Worm (Caenorhabditis elegans) whole organism, L4 larva: ENCODE results near the gene F55B12.10.

Experiments
- F37D6.2 ChIP-seq: sonication (generic microtip); optimal IDR thresholded peaks from 2 replicates; lab custom pipeline; 2016; ENCODE audit warnings: mild to moderate bottlenecking, missing genetic modification characterization, missing compliant biosample characterization
- F44E2.7 ChIP-seq: fragments of 200-800 bp; sonication (Bioruptor generic); IDR thresholded peaks from 2 replicates; pipeline ENCODE4 v2.1.2; 2022; ENCODE audit warnings: missing genetic modification characterization, missing compliant biosample characterization
- T20F7.1 ChIP-seq: fragments of 200-800 bp; sonication (Bioruptor generic); optimal IDR thresholded peaks from 2 replicates; lab custom pipeline; 2018; ENCODE audit warnings: mild to moderate bottlenecking, missing genetic modification characterization, missing compliant biosample characterization
- aha-1 ChIP-seq: fragments of 150-350 bp; peaks from one replicate; lab custom pipeline; 2014; ENCODE audit warnings: missing biosample characterization, missing genetic modification characterization
- ceh-20 ChIP-seq: fragments of 200-800 bp; sonication (Bioruptor generic); IDR thresholded peaks from 2 replicates; pipeline ENCODE4 v1.3.6; 2022; ENCODE audit warnings: missing genetic modification reagents, missing genetic modification characterization, missing compliant biosample characterization
- ceh-28 ChIP-seq: fragments of 150-350 bp; optimal IDR thresholded peaks from 2 replicates; lab custom pipeline; 2014; ENCODE audit warnings: missing biosample characterization, missing genetic modification reagents, missing genetic modification characterization
- ctbp-1 ChIP-seq: fragments of 200-800 bp; sonication (Bioruptor generic); IDR thresholded peaks from 2 replicates; pipeline ENCODE4 v1.3.6; 2022; ENCODE audit warnings: missing genetic modification reagents, missing genetic modification characterization, missing compliant biosample characterization
- daf-16 ChIP-seq, 3 experiments: sonication (generic microtip); optimal IDR thresholded peaks; 2 replicates each; lab custom pipeline; 2016 to 2017; ENCODE audit warnings: missing genetic modification characterization in 3 of 3, missing genetic modification reagents in 3 of 3, mild to moderate bottlenecking in 2 of 3, missing compliant biosample characterization in 2 of 3, missing biosample characterization in 1 of 3, moderate library complexity in 1 of 3
- daf-8 ChIP-seq: fragments of 200-800 bp; sonication (Bioruptor generic); IDR thresholded peaks from 2 replicates; pipeline ENCODE4 v1.3.6; 2022; ENCODE audit warnings: missing genetic modification characterization, missing compliant biosample characterization
- dmd-6 ChIP-seq: fragments of 200-800 bp; sonication (Bioruptor generic); IDR thresholded peaks from 2 replicates; pipeline ENCODE4 v1.3.6; 2022; ENCODE audit warnings: missing genetic modification reagents, missing genetic modification characterization, missing compliant biosample characterization
- dpl-1 ChIP-seq: fragments of 150-350 bp; optimal IDR thresholded peaks from 2 replicates; lab custom pipeline; 2014; ENCODE audit warnings: missing biosample characterization, missing genetic modification reagents, missing genetic modification characterization
- egl-43 ChIP-seq: fragments of 200-800 bp; sonication (Bioruptor generic); IDR thresholded peaks from 2 replicates; pipeline ENCODE4 v1.3.6; 2022; ENCODE audit warnings: missing genetic modification reagents, missing genetic modification characterization, missing compliant biosample characterization
- hif-1 ChIP-seq, 2 experiments: sonication (generic microtip); optimal IDR thresholded peaks; 2 replicates each; lab custom pipeline; 2016 to 2017; ENCODE audit warnings: missing compliant biosample characterization in 2 of 2, missing genetic modification characterization in 2 of 2, missing genetic modification reagents in 2 of 2, missing genotype in 2 of 2, mild to moderate bottlenecking in 1 of 2
- hlh-11 ChIP-seq: fragments of 200-800 bp; sonication (Bioruptor generic); optimal IDR thresholded peaks from 2 replicates; lab custom pipeline; 2018; ENCODE audit warnings: mild to moderate bottlenecking, missing genetic modification characterization, missing compliant biosample characterization
- hlh-30 ChIP-seq: sonication (generic microtip); optimal IDR thresholded peaks from 2 replicates; lab custom pipeline; 2017; ENCODE audit warnings: antibody characterized with exemption, mild to moderate bottlenecking, missing genetic modification characterization, missing compliant biosample characterization; ENCODE audit not compliant: insufficient read depth
- hmg-1.1 ChIP-seq: fragments of 200-800 bp; sonication (Bioruptor generic); IDR thresholded peaks from 2 replicates; pipeline ENCODE4 v1.3.6; 2022; ENCODE audit warnings: missing genetic modification reagents, missing genetic modification characterization, missing compliant biosample characterization
- jun-1 ChIP-seq: fragments of 150-350 bp; optimal IDR thresholded peaks from 2 replicates; lab custom pipeline; 2014; ENCODE audit warnings: missing biosample characterization, missing genetic modification reagents, missing genetic modification characterization
- lin-1 ChIP-seq: fragments of 200-800 bp; sonication (Bioruptor generic); IDR thresholded peaks from 2 replicates; pipeline ENCODE4 v1.3.6; 2022; ENCODE audit warnings: missing genetic modification reagents, missing genetic modification characterization, missing compliant biosample characterization
- lin-13 ChIP-seq: fragments of 150-350 bp; optimal IDR thresholded peaks from 2 replicates; lab custom pipeline; 2014; ENCODE audit warnings: missing biosample characterization, missing genetic modification reagents, missing genetic modification characterization
- lsy-2 ChIP-seq, 2 experiments: fragments of 150-350 bp in 1 of 2; sonication (generic microtip) in 1 of 2; optimal IDR thresholded peaks; 2 replicates each; lab custom pipeline; 2014 to 2017; ENCODE audit warnings: missing biosample characterization in 2 of 2, missing genetic modification characterization in 2 of 2
- madf-5 ChIP-seq, 2 experiments: fragments of 200-800 bp; sonication (Bioruptor generic); IDR thresholded peaks; 2 replicates each; pipeline ENCODE4 v1.3.6; 2022; ENCODE audit warnings: missing compliant biosample characterization in 2 of 2, missing genetic modification characterization in 2 of 2
- mdl-1 ChIP-seq, 2 experiments: fragments of 150-350 bp in 1 of 2; sonication (generic microtip) in 1 of 2; optimal IDR thresholded peaks; 2 replicates each; lab custom pipeline; 2014 to 2017; ENCODE audit warnings: missing biosample characterization in 2 of 2, missing genetic modification characterization in 2 of 2
- mes-2 ChIP-seq: sonication (generic microtip); optimal IDR thresholded peaks from 2 replicates; lab custom pipeline; 2016; ENCODE audit warnings: missing genotype, mild to moderate bottlenecking, missing genetic modification characterization, missing compliant biosample characterization; ENCODE audit not compliant: poor library complexity, severe bottlenecking
- mxl-3 ChIP-seq: fragments of 200-800 bp; sonication (Bioruptor generic); optimal IDR thresholded peaks from 2 replicates; lab custom pipeline; 2018; ENCODE audit warnings: mild to moderate bottlenecking, missing genetic modification characterization, missing compliant biosample characterization
- nhr-102 ChIP-seq: sonication (generic microtip); optimal IDR thresholded peaks from 2 replicates; lab custom pipeline; 2016; ENCODE audit warnings: mild to moderate bottlenecking, missing genetic modification characterization, moderate library complexity, missing compliant biosample characterization
- nhr-11 ChIP-seq: fragments of 150-350 bp; optimal IDR thresholded peaks from 2 replicates; lab custom pipeline; 2014; ENCODE audit warnings: missing biosample characterization, missing genetic modification characterization
- nhr-237 ChIP-seq: sonication (generic microtip); optimal IDR thresholded peaks from 2 replicates; lab custom pipeline; 2017; ENCODE audit warnings: missing biosample characterization, missing genetic modification characterization
- nhr-25 ChIP-seq: sonication (generic microtip); optimal IDR thresholded peaks from 2 replicates; lab custom pipeline; 2017; ENCODE audit warnings: missing genetic modification characterization, mild to moderate bottlenecking, missing compliant biosample characterization, antibody characterized with exemption, moderate library complexity, borderline replicate concordance; ENCODE audit not compliant: insufficient read depth
- nhr-28 ChIP-seq: fragments of 150-350 bp; optimal IDR thresholded peaks from 2 replicates; lab custom pipeline; 2014; ENCODE audit warnings: missing biosample characterization, missing genetic modification characterization
- nhr-48 ChIP-seq: sonication (generic microtip); optimal IDR thresholded peaks from 2 replicates; lab custom pipeline; 2016; ENCODE audit warnings: mild to moderate bottlenecking, missing genetic modification characterization, missing compliant biosample characterization
- nhr-6 ChIP-seq: fragments of 150-350 bp; optimal IDR thresholded peaks from 2 replicates; lab custom pipeline; 2014; ENCODE audit warnings: missing biosample characterization, missing genetic modification characterization
- nhr-77 ChIP-seq: fragments of 150-350 bp; optimal IDR thresholded peaks from 2 replicates; lab custom pipeline; 2014; ENCODE audit warnings: missing biosample characterization, missing genetic modification characterization
- pha-4 ChIP-seq, 2 experiments: fragments of 150-350 bp in 1 of 2; fragments of 200-800 bp in 1 of 2; sonication (Bioruptor generic) in 1 of 2; IDR thresholded peaks in 1 of 2; optimal IDR thresholded peaks in 1 of 2; 2 replicates each; pipeline versions ENCODE4 v1.3.6 to Lab custom; 2014 to 2022; ENCODE audit warnings: missing genetic modification characterization in 2 of 2, missing genetic modification reagents in 2 of 2, missing biosample characterization in 1 of 2, missing compliant biosample characterization in 1 of 2
- rbr-2 ChIP-seq: sonication (generic microtip); optimal IDR thresholded peaks from 2 replicates; lab custom pipeline; 2016; ENCODE audit warnings: missing genotype, missing genetic modification characterization, missing compliant biosample characterization
- set-16 ChIP-seq: fragments of 200-800 bp; sonication (Bioruptor generic); IDR thresholded peaks from 2 replicates; pipeline ENCODE4 v1.3.6; 2022; ENCODE audit warnings: missing genetic modification reagents, missing genetic modification characterization, missing compliant biosample characterization
- spr-1 ChIP-seq: sonication (generic microtip); optimal IDR thresholded peaks from 2 replicates; lab custom pipeline; 2016; ENCODE audit warnings: mild to moderate bottlenecking, missing genetic modification characterization, missing compliant biosample characterization
- spr-3 ChIP-seq: fragments of 200-800 bp; sonication (Bioruptor generic); optimal IDR thresholded peaks from 2 replicates; lab custom pipeline; 2018; ENCODE audit warnings: mild to moderate bottlenecking, missing genetic modification characterization, missing compliant biosample characterization
- tag-97 ChIP-seq: fragments of 200-800 bp; sonication (Bioruptor generic); IDR thresholded peaks from 2 replicates; pipeline ENCODE4 v1.3.6; 2022; ENCODE audit warnings: missing genetic modification characterization, missing compliant biosample characterization
- unc-130 ChIP-seq: sonication (generic microtip); optimal IDR thresholded peaks from 2 replicates; lab custom pipeline; 2016; ENCODE audit warnings: missing genetic modification reagents, missing genetic modification characterization, missing compliant biosample characterization
- unc-62 ChIP-seq, 3 experiments: fragments of 150-350 bp in 1 of 3; sonication (generic microtip); optimal IDR thresholded peaks in 2 of 3; peaks in 1 of 3; 1 replicate in 1 of 3; 2 replicates in 2 of 3; lab custom pipeline; 2014 to 2017; ENCODE audit warnings: missing biosample characterization in 3 of 3, missing genetic modification characterization in 3 of 3, missing genetic modification reagents in 3 of 3, missing genotype in 1 of 3
- vab-7 ChIP-seq: fragments of 200-800 bp; sonication (Bioruptor generic); IDR thresholded peaks from 2 replicates; pipeline ENCODE4 v1.3.6; 2022; ENCODE audit warnings: missing genetic modification reagents, missing genetic modification characterization, missing compliant biosample characterization
- zip-11 ChIP-seq: fragments of 200-800 bp; sonication (Bioruptor generic); IDR thresholded peaks from 2 replicates; pipeline ENCODE4 v1.3.6; 2022; ENCODE audit warnings: missing genetic modification characterization, missing compliant biosample characterization
- ztf-11 ChIP-seq: fragments of 150-350 bp; optimal IDR thresholded peaks from 2 replicates; lab custom pipeline; 2014; ENCODE audit warnings: missing biosample characterization, missing genetic modification characterization

Gene F55B12.10

ce11 chrV:13808462-13808867 lies 31.1 kb upstream of the F55B12.10 start:
- 0 out of 2 replicates have a peak, but pooled peaks have one; percentile 31 for TF ChIP-seq lin-1 (GFP tag; lab: Robert Waterston, UW)
- peak; percentile 83 for TF ChIP-seq hlh-11 (tag; lab: Kevin White, UChicago)
- no peak for TF ChIP-seq tag-97 (GFP tag; lab: Robert Waterston, UW)
- no peak for TF ChIP-seq madf-5 (GFP tag; IDR thresholded peaks at IDR 0.05; lab: Robert Waterston, UW)
- no peak for TF ChIP-seq pha-4 (GFP tag; IDR thresholded peaks at IDR 0.05; lab: Robert Waterston, UW)
- peak; percentile 28 for TF ChIP-seq pha-4 (tag; optimal IDR thresholded peaks at IDR 0.05; lab: Kevin White, UChicago)
- TF ChIP-seq rbr-2 (tag; lab: Kevin White, UChicago), result peak; percentile 73
- TF ChIP-seq nhr-237 (tag; lab: Kevin White, UChicago), result no peak
- 0 out of 2 replicates have a peak, but pooled peaks have one; percentile 6 for TF ChIP-seq vab-7 (GFP tag; lab: Robert Waterston, UW)
- peak; percentile 66 for TF ChIP-seq nhr-28 (tag; lab: Kevin White, UChicago)
- TF ChIP-seq daf-16 (GFP tag; optimal IDR thresholded peaks at IDR 0.05; lab: Kevin White, UChicago), result peak in 1 of 2 experiments; percentile 1
- peak; percentile 49 for TF ChIP-seq daf-16 (tag; optimal IDR thresholded peaks at IDR 0.05; lab: Kevin White, UChicago)
- TF ChIP-seq ztf-11, result no peak
- peak; percentile 21 for TF ChIP-seq nhr-77 (tag; lab: Kevin White, UChicago)
- no peak for TF ChIP-seq jun-1 (tag; lab: Kevin White, UChicago)
- no peak for TF ChIP-seq lin-13 (GFP tag; lab: Kevin White, UChicago)
- peak; percentile 84 for TF ChIP-seq aha-1 (tag; lab: Kevin White, UChicago)
- peak; percentile 25; the same call in 1 of the 2 replicates for TF ChIP-seq ceh-20
- no peak for TF ChIP-seq nhr-102 (tag; lab: Kevin White, UChicago)
- TF ChIP-seq spr-1 (tag; lab: Kevin White, UChicago), result no peak
- no peak for TF ChIP-seq zip-11
- TF ChIP-seq nhr-11 (tag; lab: Kevin White, UChicago), result peak; percentile 79
- peak; percentile 60 for TF ChIP-seq dmd-6 (GFP tag; lab: Robert Waterston, UW)
- peak; percentile 19 for TF ChIP-seq dpl-1 (GFP tag; lab: Kevin White, UChicago)
- TF ChIP-seq nhr-48 (tag; lab: Kevin White, UChicago), result peak; percentile 28
- peak; percentile 16 for TF ChIP-seq ceh-28 (tag; lab: Kevin White, UChicago)
- peak; percentile 55; the same call in 1 of the 2 replicates for TF ChIP-seq egl-43
- peak in 1 of 2 experiments; percentile 91 for TF ChIP-seq hif-1 (tag; optimal IDR thresholded peaks at IDR 0.05; lab: Kevin White, UChicago)
- TF ChIP-seq unc-130 (GFP tag; lab: Kevin White, UChicago), result no peak
- peak; percentile 92 for TF ChIP-seq nhr-6 (tag; lab: Kevin White, UChicago)
- TF ChIP-seq lsy-2 (tag; optimal IDR thresholded peaks at IDR 0.05; lab: Kevin White, UChicago), result peak; percentile 46 to 49
- no peak for TF ChIP-seq daf-8
- peak; percentile 28 for TF ChIP-seq nhr-25 (tag; lab: Kevin White, UChicago)
- TF ChIP-seq mes-2 (tag; lab: Kevin White, UChicago), result peak; percentile 75
- TF ChIP-seq T20F7.1 (GFP tag; lab: Kevin White, UChicago), result peak; percentile 2
- TF ChIP-seq mxl-3, result peak; percentile 74
- peak; percentile 17; the same call in 1 of the 2 replicates for TF ChIP-seq set-16
- no peak for TF ChIP-seq spr-3 (GFP tag; lab: Kevin White, UChicago)
- TF ChIP-seq unc-62 (GFP tag; optimal IDR thresholded peaks at IDR 0.05 in 1 of 2; lab: Kevin White, UChicago), result peak in 1 of 2 experiments; percentile 94
- no peak for TF ChIP-seq unc-62 (tag; optimal IDR thresholded peaks at IDR 0.05; lab: Kevin White, UChicago)
- TF ChIP-seq F44E2.7 (GFP tag; lab: Robert Waterston, UW), result 0 out of 2 replicates have a peak, but pooled peaks have one; percentile 27
- TF ChIP-seq F37D6.2 (tag; lab: Kevin White, UChicago), result peak; percentile 25
- peak; percentile 66; the same call in 1 of the 2 replicates for TF ChIP-seq ctbp-1
- TF ChIP-seq mdl-1 (tag; optimal IDR thresholded peaks at IDR 0.05; lab: Kevin White, UChicago), result peak in 1 of 2 experiments; percentile 78
- peak; percentile 49 for TF ChIP-seq hlh-30
- TF ChIP-seq hmg-1.1 (GFP tag; lab: Robert Waterston, UW), result peak; percentile 74
